Fruit fly (Drosophila melanogaster) whole organism, pupa: ENCODE data around the gene CG7706.

Experiments used
- CG10348 ChIP-seq: fragments of 200-800 bp; sonication (Bioruptor generic); IDR thresholded peaks from 2 replicates; pipeline ENCODE4 v1.3.6; 2022; ENCODE audit warnings: missing biosample characterization, missing genetic modification characterization
- CG12605 ChIP-seq: fragments of 200-800 bp; sonication (Bioruptor generic); IDR thresholded peaks from 2 replicates; pipeline ENCODE4 v1.3.6; 2022; ENCODE audit warnings: missing biosample characterization, missing genetic modification characterization
- CG13204 ChIP-seq: fragments of 200-800 bp; sonication (Bioruptor generic); optimal IDR thresholded peaks from 2 replicates; lab custom pipeline; 2018; ENCODE audit warnings: missing biosample characterization, mild to moderate bottlenecking, missing genetic modification characterization, moderate library complexity
- CG14655 ChIP-seq: fragments of 200-800 bp; sonication (Bioruptor generic); optimal IDR thresholded peaks from 3 replicates; lab custom pipeline; 2017; ENCODE audit warnings: mild to moderate bottlenecking, missing biosample characterization, missing genetic modification reagents, missing genetic modification characterization
- CG15710 ChIP-seq: fragments of 200-800 bp; sonication (Bioruptor generic); optimal IDR thresholded peaks from 2 replicates; lab custom pipeline; 2018; ENCODE audit warnings: missing biosample characterization, mild to moderate bottlenecking, missing genetic modification characterization, moderate library complexity
- CG17806 ChIP-seq: fragments of 200-800 bp; sonication (Bioruptor generic); optimal IDR thresholded peaks from 2 replicates; lab custom pipeline; 2018; ENCODE audit warnings: missing biosample characterization, mild to moderate bottlenecking, missing genetic modification characterization, moderate library complexity
- CG32121 ChIP-seq: fragments of 200-800 bp; sonication (Bioruptor generic); IDR thresholded peaks from 2 replicates; pipeline ENCODE4 v1.3.6; 2022; ENCODE audit warnings: missing biosample characterization, missing genetic modification characterization
- CG34367 ChIP-seq: fragments of 200-800 bp; sonication (Bioruptor generic); optimal IDR thresholded peaks from 2 replicates; lab custom pipeline; 2018; ENCODE audit warnings: missing biosample characterization, mild to moderate bottlenecking, missing genetic modification characterization
- CG4496 ChIP-seq: fragments of 200-800 bp; sonication (Bioruptor generic); IDR thresholded peaks from 3 replicates; pipeline ENCODE4 v1.3.6; 2022; ENCODE audit warnings: missing biosample characterization, missing genetic modification characterization
- CG8159 ChIP-seq: fragments of 200-800 bp; sonication (Bioruptor generic); optimal IDR thresholded peaks from 3 replicates; lab custom pipeline; 2018; ENCODE audit warnings: missing biosample characterization, mild to moderate bottlenecking, missing genetic modification characterization, moderate library complexity
- CG8301 ChIP-seq: fragments of 200-800 bp; sonication (Bioruptor generic); optimal IDR thresholded peaks from 2 replicates; lab custom pipeline; 2018; ENCODE audit warnings: missing biosample characterization, mild to moderate bottlenecking, missing genetic modification characterization
- CG9948 ChIP-seq: fragments of 200-800 bp; sonication (Bioruptor generic); optimal IDR thresholded peaks from 2 replicates; lab custom pipeline; 2018; ENCODE audit warnings: missing biosample characterization, mild to moderate bottlenecking, missing genetic modification characterization, moderate library complexity
- D1 ChIP-seq: fragments of 200-800 bp; sonication (Bioruptor generic); optimal IDR thresholded peaks from 2 replicates; lab custom pipeline; 2018; ENCODE audit warnings: missing biosample characterization, mild to moderate bottlenecking, missing genetic modification characterization, moderate library complexity
- EcR ChIP-seq: fragments of 200-800 bp; sonication (Bioruptor generic); optimal IDR thresholded peaks from 3 replicates; lab custom pipeline; 2019; ENCODE audit warnings: missing biosample characterization, missing genetic modification characterization, mild to moderate bottlenecking, moderate library complexity, missing genetic modification reagents
- Ets98B ChIP-seq: fragments of 200-800 bp; sonication (Bioruptor generic); IDR thresholded peaks from 2 replicates; pipeline ENCODE4 v1.3.6; 2022; ENCODE audit warnings: missing biosample characterization, missing genetic modification characterization
- Pif1A ChIP-seq: fragments of 200-800 bp; sonication (Bioruptor generic); optimal IDR thresholded peaks from 3 replicates; lab custom pipeline; 2016; ENCODE audit warnings: missing biosample characterization, missing genetic modification characterization
- Pif1B ChIP-seq: fragments of 200-800 bp; sonication (Bioruptor generic); optimal IDR thresholded peaks from 3 replicates; lab custom pipeline; 2016; ENCODE audit warnings: missing biosample characterization, missing genetic modification characterization
- Snoo ChIP-seq: fragments of 200-800 bp; sonication (Bioruptor generic); optimal IDR thresholded peaks from 3 replicates; lab custom pipeline; 2017; ENCODE audit warnings: missing biosample characterization, mild to moderate bottlenecking, missing genetic modification characterization, inconsistent platforms
- fd96Ca ChIP-seq: fragments of 200-800 bp; sonication (Bioruptor generic); IDR thresholded peaks from 3 replicates; pipeline ENCODE4 v1.3.6; 2022; ENCODE audit warnings: missing biosample characterization, missing genetic modification characterization
- gl ChIP-seq: fragments of 200-800 bp; sonication (Bioruptor generic); optimal IDR thresholded peaks from 2 replicates; lab custom pipeline; 2018; ENCODE audit warnings: missing biosample characterization, mild to moderate bottlenecking, missing genetic modification characterization
- rn ChIP-seq: fragments of 200-800 bp; sonication (Bioruptor generic); IDR thresholded peaks from 2 replicates; pipeline ENCODE4 v1.3.6; 2022; ENCODE audit warnings: missing biosample characterization, missing genetic modification characterization

Gene CG7706

dm6 chr3R:18658380-18658944 is 19.2 kb upstream of the CG7706 start:
- TF ChIP-seq CG32121 (no peak), EcR (GFP tag; lab: Kevin White, UChicago) (peak; percentile 98), fd96Ca (no peak)

- TF ChIP-seq CG8301 (peak; percentile 65), CG13204 (GFP tag; lab: Kevin White, UChicago) (no peak), Pif1A (no peak), D1 (no peak), Pif1B (GFP tag; lab: Kevin White, UChicago) (no peak), gl (peak; percentile 2), Ets98B (GFP tag; lab: Robert Waterston, UW) (peak; percentile 76), CG12605 (GFP tag; lab: Robert Waterston, UW) (no peak), CG17806 (peak; percentile 76), EcR (GFP tag; lab: Kevin White, UChicago) (peak; percentile 84), Snoo (tag; lab: Kevin White, UChicago) (peak; percentile 71), CG14655 (GFP tag; lab: Kevin White, UChicago) (no peak), CG9948 (tag; lab: Kevin White, UChicago) (peak; percentile 61), CG10348 (GFP tag; lab: Robert Waterston, UW) (peak; percentile 50; the same call in 1 of the 2 replicates), rn (GFP tag; lab: Robert Waterston, UW) (peak; percentile 54; the same call in 1 of the 2 replicates), CG8159 (peak; percentile 75), fd96Ca (no peak), CG32121 (peak; percentile 76), CG34367 (tag; lab: Kevin White, UChicago) (peak; percentile 57), CG15710 (tag; lab: Kevin White, UChicago) (peak; percentile 77), CG4496 (GFP tag; lab: Robert Waterston, UW) (peak; percentile 83)
Measured at dm6 chr3R:18658945-18659642, 18.5 kb upstream of the CG7706 start, which contains the start of the genes CG31224 and CstF64. Gene CG31224 (minus strand): TSS chr3R:18659309. Gene CstF64 (plus strand): TSS chr3R:18659618.

dm6 chr3R:18663525-18663924 is 14.1 kb upstream of the CG7706 start, which contains the start of the genes Cpsf73 and Gos28:
Gene Cpsf73 (minus strand): TSS chr3R:18663552.
Gene Gos28 (plus strand): TSS chr3R:18663738.
- TF ChIP-seq CG15710 (tag; lab: Kevin White, UChicago) (peak; percentile 3), CG13204 (GFP tag; lab: Kevin White, UChicago) (no peak), CG4496 (GFP tag; lab: Robert Waterston, UW) (0 out of 3 replicates have a peak, but pooled peaks have one; percentile 30), EcR (GFP tag; lab: Kevin White, UChicago) (peak; percentile 40)

- TF ChIP-seq CG4496 (GFP tag; lab: Robert Waterston, UW) (no peak), Pif1B (GFP tag; lab: Kevin White, UChicago) (no peak), Snoo (tag; lab: Kevin White, UChicago) (no peak), Pif1A (no peak), gl (no peak), CG8159 (no peak), CG13204 (GFP tag; lab: Kevin White, UChicago) (no peak), CG34367 (tag; lab: Kevin White, UChicago) (no peak), rn (GFP tag; lab: Robert Waterston, UW) (no peak), CG10348 (GFP tag; lab: Robert Waterston, UW) (no peak), Ets98B (GFP tag; lab: Robert Waterston, UW) (no peak), CG8301 (no peak), CG32121 (no peak)
Measured at dm6 chr3R:18665061-18665460, 12.6 kb upstream of the CG7706 start, which contains the start of gene CG31231. Gene CG31231 (plus strand): TSS chr3R:18665361.

dm6 chr3R:18667659-18668248 is 9.9 kb upstream of the CG7706 start, which contains the start of gene CG31229:
Gene CG31229 (plus strand): TSS chr3R:18667852.
- no peak for TF ChIP-seq CG8159
- TF ChIP-seq EcR (GFP tag; lab: Kevin White, UChicago), result peak; percentile 67

- no peak for TF ChIP-seq gl
- no peak for TF ChIP-seq CG32121
- no peak for TF ChIP-seq D1
- TF ChIP-seq Ets98B (GFP tag; lab: Robert Waterston, UW), result peak; percentile 27; the same call in 1 of the 2 replicates
- no peak for TF ChIP-seq CG17806
- TF ChIP-seq rn (GFP tag; lab: Robert Waterston, UW), result no peak
- peak; percentile 73 for TF ChIP-seq EcR (GFP tag; lab: Kevin White, UChicago)
- peak; percentile 57; the same call in 1 of the 3 replicates for TF ChIP-seq CG4496 (GFP tag; lab: Robert Waterston, UW)
- TF ChIP-seq, all 21 proteins: peak for 3
Measured at dm6 chr3R:18669152-18669551, 8.5 kb upstream of the CG7706 start, which contains the start of gene CG7702. Gene CG7702 (plus strand): TSS chr3R:18669390.
